Fruit fly (Drosophila melanogaster) whole organism, embryonic: Measurements from ENCODE around the gene CG7320.

ENCODE experiments used
- BtbVII ChIP-seq: fragments of 200-800 bp; sonication (Bioruptor generic); optimal IDR thresholded peaks from 3 replicates; lab custom pipeline; 2017; ENCODE audit warnings: missing biosample characterization, mild to moderate bottlenecking, missing genetic modification characterization
- CG10959 ChIP-seq: fragments of 200-800 bp; sonication (Bioruptor generic); IDR thresholded peaks from 2 replicates; pipeline ENCODE4 v1.3.6; 2022; ENCODE audit warnings: missing biosample characterization, missing genetic modification characterization
- CG11398 ChIP-seq: fragments of 200-800 bp; sonication (Bioruptor generic); optimal IDR thresholded peaks from 2 replicates; lab custom pipeline; 2016; ENCODE audit warnings: missing biosample characterization, missing genetic modification characterization
- CG11504 ChIP-seq: fragments of 200-800 bp; sonication (Bioruptor generic); optimal IDR thresholded peaks from 3 replicates; lab custom pipeline; 2019; ENCODE audit warnings: missing biosample characterization, mild to moderate bottlenecking, missing genetic modification characterization, moderate library complexity
- CG12236 ChIP-seq: fragments of 200-800 bp; sonication (Bioruptor generic); optimal IDR thresholded peaks from 2 replicates; lab custom pipeline; 2016; ENCODE audit warnings: missing biosample characterization, missing genetic modification characterization
- CG14441 ChIP-seq: fragments of 200-800 bp; sonication (Bioruptor generic); IDR thresholded peaks from 2 replicates; pipeline ENCODE4 v1.3.6; 2022; ENCODE audit warnings: missing biosample characterization, missing genetic modification characterization
- CG1603 ChIP-seq: fragments of 200-800 bp; sonication (Bioruptor generic); optimal IDR thresholded peaks from 2 replicates; lab custom pipeline; 2019; ENCODE audit warnings: missing biosample characterization, mild to moderate bottlenecking, missing genetic modification characterization, moderate library complexity
- CG16779 ChIP-seq: fragments of 200-800 bp; sonication (Bioruptor generic); IDR thresholded peaks from 2 replicates; pipeline ENCODE4 v1.3.6; 2022; ENCODE audit warnings: missing biosample characterization, missing genetic modification characterization
- CG17359 ChIP-seq: fragments of 200-800 bp; sonication (Bioruptor generic); optimal IDR thresholded peaks from 3 replicates; lab custom pipeline; 2018; ENCODE audit warnings: missing biosample characterization, mild to moderate bottlenecking, missing genetic modification characterization, moderate library complexity
- CG17802 ChIP-seq: fragments of 200-800 bp; sonication (Bioruptor generic); optimal IDR thresholded peaks from 2 replicates; lab custom pipeline; 2018; ENCODE audit warnings: missing biosample characterization, mild to moderate bottlenecking, missing genetic modification characterization, moderate library complexity
- CG2678 ChIP-seq: fragments of 200-800 bp; sonication (Bioruptor generic); optimal IDR thresholded peaks from 3 replicates; lab custom pipeline; 2019; ENCODE audit warnings: missing biosample characterization, mild to moderate bottlenecking, missing genetic modification characterization, moderate library complexity
- CG2889 ChIP-seq: fragments of 200-800 bp; sonication (Bioruptor generic); IDR thresholded peaks from 3 replicates; pipeline ENCODE4 v1.3.6; 2022; ENCODE audit warnings: missing biosample characterization, missing genetic modification characterization
- CG30431 ChIP-seq: fragments of 200-800 bp; sonication (Bioruptor generic); optimal IDR thresholded peaks from 2 replicates; lab custom pipeline; 2017; ENCODE audit warnings: missing biosample characterization, missing genetic modification characterization
- CG3163 ChIP-seq: fragments of 200-800 bp; sonication (Bioruptor generic); optimal IDR thresholded peaks from 3 replicates; lab custom pipeline; 2016; ENCODE audit warnings: missing biosample characterization, missing genetic modification characterization
- CG32767 ChIP-seq: fragments of 200-800 bp; sonication (Bioruptor generic); IDR thresholded peaks from 2 replicates; pipeline ENCODE4 v1.3.6; 2022; ENCODE audit warnings: missing biosample characterization, missing genetic modification characterization
- CG34376 ChIP-seq: fragments of 200-800 bp; sonication (Bioruptor generic); optimal IDR thresholded peaks from 2 replicates; lab custom pipeline; 2018; ENCODE audit warnings: missing biosample characterization, mild to moderate bottlenecking, missing genetic modification characterization
- CG4707 ChIP-seq: fragments of 200-800 bp; sonication (Bioruptor generic); optimal IDR thresholded peaks from 2 replicates; lab custom pipeline; 2018; ENCODE audit warnings: missing biosample characterization, mild to moderate bottlenecking, missing genetic modification characterization, moderate library complexity
- CG4820 ChIP-seq: fragments of 200-800 bp; sonication (Bioruptor generic); optimal IDR thresholded peaks from 3 replicates; lab custom pipeline; 2016; ENCODE audit warnings: missing biosample characterization, missing genetic modification characterization
- CG8290 ChIP-seq, 3 experiments: fragments of 200-800 bp; sonication (Bioruptor generic); optimal IDR thresholded peaks; 2 replicates each; lab custom pipeline; 2016 to 2019; ENCODE audit warnings: missing biosample characterization in 3 of 3, missing genetic modification characterization in 3 of 3, mild to moderate bottlenecking in 2 of 3, moderate library complexity in 1 of 3
- CrebB ChIP-seq: fragments of 200-800 bp; sonication (Bioruptor generic); optimal IDR thresholded peaks from 3 replicates; lab custom pipeline; 2018; ENCODE audit warnings: missing biosample characterization, mild to moderate bottlenecking, missing genetic modification characterization
- D ChIP-seq, 2 experiments: fragments of 200-800 bp in 1 of 2; fragments of >200 bp in 1 of 2; sonication (Bioruptor generic) in 1 of 2; optimal IDR thresholded peaks; 2 replicates in 1 of 2; 3 replicates in 1 of 2; lab custom pipeline; 2017; ENCODE audit warnings: mild to moderate bottlenecking in 1 of 2, missing biosample characterization in 1 of 2, missing genetic modification characterization in 1 of 2, missing genetic modification reagents in 1 of 2
- Hey ChIP-seq: fragments of 200-800 bp; sonication (Bioruptor generic); optimal IDR thresholded peaks from 3 replicates; lab custom pipeline; 2018; ENCODE audit warnings: missing biosample characterization, mild to moderate bottlenecking, missing genetic modification characterization
- HmgD ChIP-seq: fragments of 200-800 bp; sonication (Bioruptor generic); optimal IDR thresholded peaks from 3 replicates; lab custom pipeline; 2016; ENCODE audit warnings: missing biosample characterization, missing genetic modification characterization
- Hr3 ChIP-seq: fragments of 200-800 bp; sonication (Bioruptor generic); optimal IDR thresholded peaks from 3 replicates; lab custom pipeline; 2016; ENCODE audit warnings: missing biosample characterization, missing genetic modification characterization
- Hr39 ChIP-seq: fragments of >200 bp; optimal IDR thresholded peaks from 2 replicates; lab custom pipeline; 2017
- MBD-R2 ChIP-seq: fragments of 200-800 bp; sonication (Bioruptor generic); IDR thresholded peaks from 2 replicates; pipeline ENCODE4 v1.3.6; 2022; ENCODE audit warnings: missing biosample characterization, missing genetic modification characterization
- Pdp1 ChIP-seq, 2 experiments: fragments of 200-800 bp; sonication (Bioruptor generic); optimal IDR thresholded peaks; 3 replicates each; lab custom pipeline; 2016; ENCODE audit warnings: missing biosample characterization in 2 of 2, missing genetic modification characterization in 2 of 2, mild to moderate bottlenecking in 1 of 2, moderate library complexity in 1 of 2
- Stat92E ChIP-seq, 3 experiments: fragments of >200 bp in 2 of 3; fragments of 200-800 bp in 1 of 3; sonication (Bioruptor generic) in 1 of 3; optimal IDR thresholded peaks; 2 replicates each; lab custom pipeline; 2017 to 2019; ENCODE audit warnings: missing biosample characterization in 3 of 3, missing genetic modification characterization in 3 of 3, mild to moderate bottlenecking in 1 of 3, moderate library complexity in 1 of 3
- bab2 ChIP-seq: fragments of 200-800 bp; sonication (Bioruptor generic); optimal IDR thresholded peaks from 2 replicates; lab custom pipeline; 2016; ENCODE audit warnings: missing biosample characterization, missing genetic modification characterization
- bowl ChIP-seq: fragments of 200-800 bp; sonication (Bioruptor generic); IDR thresholded peaks from 2 replicates; pipeline ENCODE4 v1.3.6; 2022; ENCODE audit warnings: missing biosample characterization, missing genetic modification characterization
- bsh ChIP-seq, 2 experiments: fragments of 200-800 bp; sonication (Bioruptor generic); optimal IDR thresholded peaks; 2 replicates each; lab custom pipeline; 2017 to 2018; ENCODE audit warnings: mild to moderate bottlenecking in 2 of 2, missing biosample characterization in 2 of 2, missing genetic modification characterization in 2 of 2, moderate library complexity in 1 of 2
- cato ChIP-seq: fragments of 200-800 bp; sonication (Bioruptor generic); optimal IDR thresholded peaks from 2 replicates; lab custom pipeline; 2016; ENCODE audit warnings: missing biosample characterization, missing genetic modification characterization, borderline replicate concordance
- disco-r ChIP-seq: fragments of 200-800 bp; sonication (Bioruptor generic); optimal IDR thresholded peaks from 2 replicates; lab custom pipeline; 2016; ENCODE audit warnings: missing biosample characterization, missing genetic modification characterization
- dmrt11E ChIP-seq: fragments of 200-800 bp; sonication (Bioruptor generic); optimal IDR thresholded peaks from 3 replicates; lab custom pipeline; 2018; ENCODE audit warnings: missing biosample characterization, mild to moderate bottlenecking, missing genetic modification characterization, moderate library complexity
- ewg ChIP-seq: fragments of 200-800 bp; sonication (Bioruptor generic); optimal IDR thresholded peaks from 3 replicates; lab custom pipeline; 2017; ENCODE audit warnings: mild to moderate bottlenecking, missing biosample characterization, missing genetic modification reagents, missing genetic modification characterization
- fd96Cb ChIP-seq: fragments of 200-800 bp; sonication (Bioruptor generic); optimal IDR thresholded peaks from 2 replicates; lab custom pipeline; 2018; ENCODE audit warnings: missing biosample characterization, mild to moderate bottlenecking, missing genetic modification characterization, moderate library complexity
- fu2 ChIP-seq: fragments of 200-800 bp; sonication (Bioruptor generic); optimal IDR thresholded peaks from 2 replicates; lab custom pipeline; 2016; ENCODE audit warnings: missing biosample characterization, missing genetic modification characterization
- ham ChIP-seq: fragments of 200-800 bp; sonication (Bioruptor generic); IDR thresholded peaks from 2 replicates; pipeline ENCODE4 v1.3.6; 2022; ENCODE audit warnings: missing biosample characterization, missing genetic modification characterization
- kay ChIP-seq: fragments of 200-800 bp; sonication (Bioruptor generic); optimal IDR thresholded peaks from 2 replicates; lab custom pipeline; 2016; ENCODE audit warnings: missing biosample characterization, missing genetic modification characterization
- lola ChIP-seq, 3 experiments: fragments of >200 bp in 2 of 3; fragments of 200-800 bp in 1 of 3; sonication (Bioruptor generic) in 1 of 3; optimal IDR thresholded peaks; 2 replicates each; lab custom pipeline; 2017 to 2019; ENCODE audit warnings: missing biosample characterization in 3 of 3, missing genetic modification characterization in 3 of 3, mild to moderate bottlenecking in 1 of 3, moderate library complexity in 1 of 3
- nom ChIP-seq: fragments of 200-800 bp; sonication (Bioruptor generic); optimal IDR thresholded peaks from 2 replicates; lab custom pipeline; 2017; ENCODE audit warnings: missing biosample characterization, missing genetic modification characterization, mild to moderate bottlenecking, moderate library complexity, missing genetic modification reagents
- pros ChIP-seq: fragments of 200-800 bp; sonication (Bioruptor generic); optimal IDR thresholded peaks from 3 replicates; lab custom pipeline; 2019; ENCODE audit warnings: missing biosample characterization, mild to moderate bottlenecking, missing genetic modification characterization, moderate library complexity
- sqz ChIP-seq: fragments of 200-800 bp; sonication (Bioruptor generic); optimal IDR thresholded peaks from 3 replicates; lab custom pipeline; 2018; ENCODE audit warnings: missing biosample characterization, mild to moderate bottlenecking, missing genetic modification characterization
- stwl ChIP-seq: fragments of 200-800 bp; sonication (Bioruptor generic); optimal IDR thresholded peaks from 3 replicates; lab custom pipeline; 2018; ENCODE audit warnings: missing biosample characterization, mild to moderate bottlenecking, missing genetic modification characterization, moderate library complexity
- tll ChIP-seq, 2 experiments: fragments of 200-800 bp in 1 of 2; fragments of >200 bp in 1 of 2; sonication (Bioruptor generic) in 1 of 2; optimal IDR thresholded peaks; 2 replicates each; lab custom pipeline; 2017 to 2019; ENCODE audit warnings: missing biosample characterization in 2 of 2, missing genetic modification characterization in 2 of 2, mild to moderate bottlenecking in 1 of 2, moderate library complexity in 1 of 2
- zf30C ChIP-seq: fragments of 200-800 bp; sonication (Bioruptor generic); optimal IDR thresholded peaks from 3 replicates; lab custom pipeline; 2018; ENCODE audit warnings: missing biosample characterization, mild to moderate bottlenecking, missing genetic modification characterization
- zfh1 ChIP-seq: fragments of 200-800 bp; sonication (Bioruptor generic); IDR thresholded peaks from 3 replicates; pipeline ENCODE4 v1.3.6; 2022; ENCODE audit warnings: missing biosample characterization, missing genetic modification characterization

The CG7320 gene

DNA sequence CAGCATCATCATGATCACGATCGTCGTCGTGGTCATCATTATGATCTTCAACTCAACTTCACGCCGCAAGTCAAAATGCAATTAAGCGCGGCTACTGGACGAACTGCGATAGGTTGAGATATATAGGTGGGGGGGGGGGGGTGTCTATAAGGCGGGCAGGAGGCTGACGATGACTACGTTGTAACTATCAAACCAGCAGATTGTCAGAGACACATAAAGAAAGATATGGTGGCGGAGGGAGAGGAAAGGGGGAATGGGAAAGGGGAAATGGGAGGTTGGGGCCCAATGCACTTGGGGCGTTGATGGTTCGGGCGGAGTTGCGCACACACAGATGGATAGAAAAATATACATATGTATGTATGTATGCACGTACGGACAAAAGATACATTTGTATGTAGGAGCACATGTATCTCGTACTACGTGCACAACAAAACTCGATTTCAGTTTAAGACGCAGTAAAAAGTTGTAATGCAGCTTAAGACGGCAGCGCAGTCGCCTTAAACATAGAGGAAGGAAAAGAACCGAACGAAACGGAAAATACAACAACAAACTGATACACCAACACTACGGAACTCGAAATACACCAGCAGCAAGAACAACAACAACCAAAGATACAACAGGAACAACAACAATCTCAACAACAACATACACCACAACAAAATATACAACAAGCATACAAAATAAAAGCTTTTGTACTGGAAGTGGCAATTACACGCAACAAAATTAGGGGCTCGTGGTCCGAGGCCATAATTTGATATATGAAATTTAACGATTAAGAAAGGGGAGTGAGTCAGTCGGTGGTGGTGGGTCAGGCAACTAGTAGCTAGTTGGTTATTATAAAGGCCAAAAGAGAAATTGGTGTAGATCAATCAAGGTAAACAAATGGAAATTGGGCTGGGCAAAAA is 38.0 kb downstream of the CG7320 start (continued):
- TF ChIP-seq CG3163 (GFP tag; lab: Kevin White, UChicago) (no peak), CG16779 (no peak), CG2889 (GFP tag; lab: Robert Waterston, UW) (no peak), CG10959 (GFP tag; lab: Robert Waterston, UW) (no peak), bab2 (GFP tag; lab: Kevin White, UChicago) (no peak), CG8290 (GFP tag; optimal IDR thresholded peaks at IDR 0.05; lab: Kevin White, UChicago) (no peak), CG8290 (tag; optimal IDR thresholded peaks at IDR 0.05; lab: Kevin White, UChicago) (no peak), fd96Cb (no peak), nom (no peak), Hr39 (lab: Kevin White, UChicago) (no peak), CG4820 (GFP tag; lab: Kevin White, UChicago) (no peak), D (optimal IDR thresholded peaks at IDR 0.05; lab: Kevin White, UChicago) (no peak), D (GFP tag; optimal IDR thresholded peaks at IDR 0.05; lab: Kevin White, UChicago) (no peak), Stat92E (GFP tag; optimal IDR thresholded peaks at IDR 0.05; lab: Kevin White, UChicago) (no peak), Pdp1 (GFP tag; optimal IDR thresholded peaks at IDR 0.05; lab: Kevin White, UChicago) (no peak), CG11398 (GFP tag; lab: Kevin White, UChicago) (no peak), CG11504 (no peak), kay (no peak), CG17802 (tag; lab: Kevin White, UChicago) (no peak), CG2678 (tag; lab: Kevin White, UChicago) (no peak), zf30C (GFP tag; lab: Kevin White, UChicago) (peak; percentile 56), CrebB (tag; lab: Kevin White, UChicago) (no peak), sqz (GFP tag; lab: Kevin White, UChicago) (no peak), pros (GFP tag; lab: Kevin White, UChicago) (peak; percentile 47), CG30431 (GFP tag; lab: Kevin White, UChicago) (no peak), CG32767 (GFP tag; lab: Robert Waterston, UW) (no peak), tll (GFP tag; optimal IDR thresholded peaks at IDR 0.05; lab: Kevin White, UChicago) (no peak), zfh1 (no peak), CG14441 (GFP tag; lab: Robert Waterston, UW) (no peak), CG34376 (GFP tag; lab: Kevin White, UChicago) (no peak)

DNA sequence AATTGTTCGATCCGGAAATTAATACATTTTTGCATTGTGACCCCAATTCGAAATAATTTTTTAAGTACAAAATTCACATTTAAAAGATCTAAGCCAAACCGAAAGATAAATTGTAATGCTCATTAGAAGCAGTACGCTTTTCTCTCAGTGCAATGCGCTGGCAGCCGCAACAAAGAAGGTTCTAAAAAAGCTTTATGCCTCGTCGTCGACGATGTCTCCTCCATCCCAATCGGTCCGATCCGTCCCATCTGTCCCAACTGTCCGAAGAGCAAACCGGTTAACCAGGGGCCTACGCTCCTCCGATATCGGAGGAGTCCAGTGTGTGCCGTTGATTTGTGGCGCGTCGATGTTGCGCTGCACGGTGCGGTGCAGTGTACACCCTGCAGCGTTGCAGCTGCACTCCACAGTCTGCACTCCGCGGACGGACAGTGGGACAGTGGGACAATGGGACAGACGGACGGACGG is 39.1 kb downstream of the CG7320 start:
- no peak for TF ChIP-seq disco-r (GFP tag; lab: Kevin White, UChicago)
- TF ChIP-seq pros (GFP tag; lab: Kevin White, UChicago): no peak
- no peak for TF ChIP-seq CG12236 (GFP tag; lab: Kevin White, UChicago)
- TF ChIP-seq stwl: no peak
- TF ChIP-seq Hey (tag; lab: Kevin White, UChicago): no peak
- no peak for TF ChIP-seq HmgD (GFP tag; lab: Kevin White, UChicago)
- peak; percentile 40 for TF ChIP-seq CG4707 (GFP tag; lab: Kevin White, UChicago)
- no peak for TF ChIP-seq Hr3
- no peak for TF ChIP-seq BtbVII (GFP tag; lab: Kevin White, UChicago)
- no peak for TF ChIP-seq CG17359 (tag; lab: Kevin White, UChicago)
- TF ChIP-seq cato (GFP tag; lab: Kevin White, UChicago): no peak
- peak; percentile 51 for TF ChIP-seq dmrt11E (tag; lab: Kevin White, UChicago)
- TF ChIP-seq MBD-R2 (GFP tag; lab: Robert Waterston, UW): no peak
- TF ChIP-seq ewg: no peak
- no peak for TF ChIP-seq CG3163 (GFP tag; lab: Kevin White, UChicago)
- TF ChIP-seq CG1603 (tag; lab: Kevin White, UChicago): peak; percentile 17
- TF ChIP-seq fu2: no peak
- TF ChIP-seq bowl (GFP tag; lab: Robert Waterston, UW): no peak
- peak in 1 of 2 experiments; percentile 52 for TF ChIP-seq bsh (GFP tag; optimal IDR thresholded peaks at IDR 0.05; lab: Kevin White, UChicago)
- peak in 1 of 3 experiments; percentile 28 for TF ChIP-seq lola (GFP tag; optimal IDR thresholded peaks at IDR 0.05; lab: Kevin White, UChicago)
- no peak for TF ChIP-seq ham (GFP tag; lab: Robert Waterston, UW)
